Fruit fly (Drosophila melanogaster) whole organism, prepupa: ENCODE measurements around the gene Hs2st.

ENCODE experiments used
- CG10669 ChIP-seq: fragments of 200-800 bp; sonication (Bioruptor generic); optimal IDR thresholded peaks from 3 replicates; lab custom pipeline; 2018; ENCODE audit warnings: missing biosample characterization, mild to moderate bottlenecking, missing genetic modification characterization, moderate library complexity
- CG11902 ChIP-seq: fragments of 200-800 bp; sonication (Bioruptor generic); optimal IDR thresholded peaks from 3 replicates; lab custom pipeline; 2016; ENCODE audit warnings: missing biosample characterization, missing genetic modification characterization
- CG1621 ChIP-seq: fragments of 200-800 bp; sonication (Bioruptor generic); optimal IDR thresholded peaks from 3 replicates; lab custom pipeline; 2018; ENCODE audit warnings: missing biosample characterization, mild to moderate bottlenecking, missing genetic modification characterization
- CG3032 ChIP-seq: fragments of 200-800 bp; optimal IDR thresholded peaks from 2 replicates; lab custom pipeline; 2019; ENCODE audit warnings: missing biosample characterization, mild to moderate bottlenecking, missing genetic modification characterization, moderate library complexity
- CG31627 ChIP-seq: fragments of 200-800 bp; sonication (Bioruptor generic); optimal IDR thresholded peaks from 3 replicates; lab custom pipeline; 2016; ENCODE audit warnings: missing biosample characterization, missing genetic modification characterization
- CG34406 ChIP-seq: fragments of 200-800 bp; sonication (Bioruptor generic); optimal IDR thresholded peaks from 3 replicates; lab custom pipeline; 2016; ENCODE audit warnings: missing biosample characterization, missing genetic modification characterization
- CG3919 ChIP-seq: fragments of 200-800 bp; sonication (Bioruptor generic); optimal IDR thresholded peaks from 3 replicates; lab custom pipeline; 2016; ENCODE audit warnings: missing biosample characterization, missing genetic modification characterization
- CG4318 ChIP-seq: fragments of 200-800 bp; sonication (Bioruptor generic); optimal IDR thresholded peaks from 3 replicates; lab custom pipeline; 2017; ENCODE audit warnings: missing biosample characterization, mild to moderate bottlenecking, missing genetic modification characterization
- CG6163 ChIP-seq: fragments of 200-800 bp; sonication (Bioruptor generic); IDR thresholded peaks from 3 replicates; pipeline ENCODE4 v1.3.6; 2022; ENCODE audit warnings: missing biosample characterization, missing genetic modification characterization
- CG6276 ChIP-seq: fragments of 200-800 bp; sonication (Bioruptor generic); optimal IDR thresholded peaks from 2 replicates; lab custom pipeline; 2017; ENCODE audit warnings: missing biosample characterization, mild to moderate bottlenecking, missing genetic modification characterization
- CG6792 ChIP-seq: fragments of 200-800 bp; sonication (Bioruptor generic); optimal IDR thresholded peaks from 3 replicates; lab custom pipeline; 2016; ENCODE audit warnings: missing biosample characterization, missing genetic modification characterization
- CG6808 ChIP-seq: fragments of 200-800 bp; sonication (Bioruptor generic); optimal IDR thresholded peaks from 3 replicates; lab custom pipeline; 2017; ENCODE audit warnings: missing biosample characterization, missing genetic modification characterization, mild to moderate bottlenecking, moderate library complexity, missing genetic modification reagents
- CG8119 ChIP-seq: fragments of 200-800 bp; sonication (Bioruptor generic); IDR thresholded peaks from 3 replicates; pipeline ENCODE4 v1.3.6; 2022; ENCODE audit warnings: missing biosample characterization, missing genetic modification characterization
- CG8319 ChIP-seq: fragments of 200-800 bp; sonication (Bioruptor generic); optimal IDR thresholded peaks from 3 replicates; lab custom pipeline; 2016; ENCODE audit warnings: missing biosample characterization, missing genetic modification characterization
- CG8632 ChIP-seq: fragments of 200-800 bp; sonication (Bioruptor generic); optimal IDR thresholded peaks from 3 replicates; lab custom pipeline; 2016; ENCODE audit warnings: missing biosample characterization, missing genetic modification characterization
- CG9139 ChIP-seq: fragments of 200-800 bp; sonication (Bioruptor generic); optimal IDR thresholded peaks from 3 replicates; lab custom pipeline; 2017; ENCODE audit warnings: missing biosample characterization, mild to moderate bottlenecking, missing genetic modification characterization
- Ets96B ChIP-seq: fragments of 200-800 bp; optimal IDR thresholded peaks from 2 replicates; lab custom pipeline; 2019; ENCODE audit warnings: missing biosample characterization, mild to moderate bottlenecking, missing genetic modification characterization, moderate library complexity
- Gug ChIP-seq: fragments of 200-800 bp; sonication (Bioruptor generic); IDR thresholded peaks from 2 replicates; pipeline ENCODE4 v1.3.6; 2022; ENCODE audit warnings: missing biosample characterization, missing genetic modification characterization
- Hr39 ChIP-seq: fragments of 200-800 bp; sonication (Bioruptor generic); optimal IDR thresholded peaks from 2 replicates; lab custom pipeline; 2016; ENCODE audit warnings: missing biosample characterization, missing genetic modification characterization
- OdsH ChIP-seq: fragments of 200-800 bp; sonication (Bioruptor generic); optimal IDR thresholded peaks from 3 replicates; lab custom pipeline; 2016; ENCODE audit warnings: missing biosample characterization, missing genetic modification characterization
- Smox ChIP-seq: fragments of 200-800 bp; sonication (Bioruptor generic); optimal IDR thresholded peaks from 3 replicates; lab custom pipeline; 2016; ENCODE audit warnings: missing biosample characterization, missing genetic modification characterization
- Sox102F ChIP-seq: fragments of 200-800 bp; sonication (Bioruptor generic); optimal IDR thresholded peaks from 2 replicates; lab custom pipeline; 2016; ENCODE audit warnings: missing biosample characterization, mild to moderate bottlenecking, missing genetic modification characterization
- Sox15 ChIP-seq: fragments of 200-800 bp; sonication (Bioruptor generic); optimal IDR thresholded peaks from 3 replicates; lab custom pipeline; 2016; ENCODE audit warnings: missing biosample characterization, missing genetic modification characterization
- cyc ChIP-seq: fragments of 200-800 bp; sonication (Bioruptor generic); optimal IDR thresholded peaks from 3 replicates; lab custom pipeline; 2016; ENCODE audit warnings: missing biosample characterization, missing genetic modification characterization
- dac ChIP-seq: fragments of 200-800 bp; sonication (Bioruptor generic); optimal IDR thresholded peaks from 2 replicates; lab custom pipeline; 2017; ENCODE audit warnings: missing biosample characterization, mild to moderate bottlenecking, missing genetic modification characterization
- eg ChIP-seq: fragments of 200-800 bp; sonication (Bioruptor generic); IDR thresholded peaks from 3 replicates; pipeline ENCODE4 v1.3.6; 2022; ENCODE audit warnings: missing biosample characterization, missing genetic modification characterization
- fd59A ChIP-seq: fragments of 200-800 bp; sonication (Bioruptor generic); optimal IDR thresholded peaks from 2 replicates; lab custom pipeline; 2017; ENCODE audit warnings: missing biosample characterization, mild to moderate bottlenecking, missing genetic modification characterization, missing genetic modification reagents
- net ChIP-seq: fragments of 200-800 bp; sonication (Bioruptor generic); optimal IDR thresholded peaks from 3 replicates; lab custom pipeline; 2016; ENCODE audit warnings: missing biosample characterization, missing genetic modification characterization
- pdm3 ChIP-seq: fragments of 200-800 bp; sonication (Bioruptor generic); optimal IDR thresholded peaks from 3 replicates; lab custom pipeline; 2016; ENCODE audit warnings: missing biosample characterization, missing genetic modification characterization
- salr ChIP-seq, 2 experiments: fragments of 200-800 bp; sonication (Bioruptor generic); optimal IDR thresholded peaks; 3 replicates each; lab custom pipeline; 2016 to 2018; ENCODE audit warnings: missing biosample characterization in 2 of 2, missing genetic modification characterization in 2 of 2, mild to moderate bottlenecking in 1 of 2
- spab ChIP-seq: fragments of 200-800 bp; sonication (Bioruptor generic); optimal IDR thresholded peaks from 2 replicates; lab custom pipeline; 2017; ENCODE audit warnings: missing biosample characterization, mild to moderate bottlenecking, missing genetic modification characterization, missing genetic modification reagents
- svp ChIP-seq: fragments of 200-800 bp; sonication (Bioruptor generic); peaks from one replicate; lab custom pipeline; 2016; ENCODE audit warnings: missing biosample characterization, missing genetic modification characterization
- topi ChIP-seq: fragments of 200-800 bp; sonication (Bioruptor generic); optimal IDR thresholded peaks from 3 replicates; lab custom pipeline; 2016; ENCODE audit warnings: missing biosample characterization, missing genetic modification characterization
- vri ChIP-seq: fragments of 200-800 bp; sonication (Bioruptor generic); optimal IDR thresholded peaks from 3 replicates; lab custom pipeline; 2016; ENCODE audit warnings: missing biosample characterization, mild to moderate bottlenecking, missing genetic modification characterization

The Hs2st gene

DNA sequence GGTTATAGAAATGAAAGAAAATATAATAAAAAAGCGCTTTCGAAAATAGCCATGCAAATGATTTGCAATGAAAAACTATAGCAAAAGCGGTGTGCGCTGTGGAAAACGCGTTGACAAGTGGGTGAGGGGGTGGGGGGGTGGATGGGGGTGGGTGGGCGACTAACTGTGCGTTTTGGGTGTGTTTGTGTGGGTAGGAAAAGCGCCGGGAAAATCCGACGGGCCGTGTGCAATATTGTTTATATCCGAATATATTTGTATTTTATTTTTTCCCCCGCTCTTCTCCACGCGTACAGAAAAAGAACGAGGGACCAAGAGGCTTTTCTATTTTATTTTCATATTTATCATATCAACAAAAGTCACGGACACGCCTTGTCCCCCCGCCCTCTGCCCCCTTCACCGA lies 38.1 kb downstream of the Hs2st start:
- TF ChIP-seq Sox15 (GFP tag; lab: Kevin White, UChicago) (no peak), CG11902 (no peak), CG10669 (no peak), CG6276 (no peak), net (GFP tag; lab: Kevin White, UChicago) (no peak), CG3032 (tag; lab: Kevin White, UChicago) (no peak), vri (GFP tag; lab: Kevin White, UChicago) (no peak), CG4318 (GFP tag; lab: Kevin White, UChicago) (no peak), CG31627 (GFP tag; lab: Kevin White, UChicago) (no peak), fd59A (GFP tag; lab: Kevin White, UChicago) (no peak), CG6792 (GFP tag; lab: Kevin White, UChicago) (no peak), dac (GFP tag; lab: Kevin White, UChicago) (no peak), salr (GFP tag; optimal IDR thresholded peaks at IDR 0.05; lab: Kevin White, UChicago) (no peak), Ets96B (tag; lab: Kevin White, UChicago) (no peak)

DNA sequence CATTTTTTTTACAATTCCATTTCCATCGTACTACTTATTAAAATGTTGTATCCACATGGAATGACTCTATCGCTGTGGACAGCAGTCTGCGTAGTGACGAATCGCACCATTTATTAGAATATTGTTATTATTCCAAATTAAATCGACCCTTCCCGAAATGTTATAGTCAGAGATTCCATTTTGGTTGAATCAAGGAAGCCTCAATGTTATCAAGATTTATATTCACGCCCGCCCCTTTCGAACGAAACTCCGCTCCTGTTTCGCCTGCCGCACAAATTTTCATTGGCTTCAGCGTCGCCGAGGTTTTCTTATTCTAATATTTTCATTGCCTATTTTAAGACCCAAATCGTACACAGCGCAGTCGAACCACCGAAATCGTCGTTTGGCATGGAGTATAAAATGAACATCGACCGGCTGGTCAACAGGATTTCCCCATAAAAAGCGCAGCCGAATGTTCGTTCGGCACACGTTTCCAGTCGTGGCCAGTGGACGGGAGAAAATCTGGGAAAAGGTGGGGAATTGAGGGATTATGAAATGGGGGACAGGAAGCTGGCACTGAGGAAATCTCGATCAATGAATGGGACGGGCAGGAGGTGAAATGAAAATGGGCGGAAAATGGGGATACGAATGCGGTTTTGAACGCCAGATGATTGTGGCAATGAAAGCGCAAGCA lies 38.7 kb downstream of the Hs2st start:
- no peak for TF ChIP-seq CG6808 (GFP tag; lab: Kevin White, UChicago)
- no peak for TF ChIP-seq Sox102F
- TF ChIP-seq Hr39 (GFP tag; lab: Kevin White, UChicago) = no peak
- no peak for TF ChIP-seq svp
- no peak for TF ChIP-seq CG4318 (GFP tag; lab: Kevin White, UChicago)
- TF ChIP-seq Gug = no peak

dm6 chr2L:19404804-19405203 lies 39.7 kb downstream of the Hs2st start:
- TF ChIP-seq eg (no peak), salr (GFP tag; optimal IDR thresholded peaks at IDR 0.05; lab: Kevin White, UChicago) (no peak), dac (GFP tag; lab: Kevin White, UChicago) (no peak), cyc (GFP tag; lab: Kevin White, UChicago) (no peak), CG8319 (GFP tag; lab: Kevin White, UChicago) (no peak)

dm6 chr2L:19403398-19403797 lies 41.2 kb downstream of the Hs2st start:
- TF ChIP-seq pdm3 (GFP tag; lab: Kevin White, UChicago) (no peak), topi (GFP tag; lab: Kevin White, UChicago) (no peak), CG8319 (GFP tag; lab: Kevin White, UChicago) (no peak), CG6792 (GFP tag; lab: Kevin White, UChicago) (no peak), CG1621 (tag; lab: Kevin White, UChicago) (no peak), Smox (GFP tag; lab: Kevin White, UChicago) (no peak), CG4318 (GFP tag; lab: Kevin White, UChicago) (no peak), CG31627 (GFP tag; lab: Kevin White, UChicago) (no peak), CG34406 (GFP tag; lab: Kevin White, UChicago) (no peak), CG8119 (GFP tag; lab: Robert Waterston, UW) (no peak), CG6163 (GFP tag; lab: Robert Waterston, UW) (no peak), CG8632 (GFP tag; lab: Kevin White, UChicago) (no peak), spab (GFP tag; lab: Kevin White, UChicago) (no peak), CG3919 (no peak), OdsH (GFP tag; lab: Kevin White, UChicago) (no peak), Sox15 (GFP tag; lab: Kevin White, UChicago) (no peak), CG9139 (GFP tag; lab: Kevin White, UChicago) (no peak), net (GFP tag; lab: Kevin White, UChicago) (no peak), Gug (no peak), eg (no peak)
- TF ChIP-seq, all 60 proteins: peak for 0
